Fruit fly (Drosophila melanogaster): ENCODE data around the gene CG34138.
A peak's percentile ranks its signal among the peaks of the same experiment; 100 is the strongest.

The CG34138 gene

dm6 chr3R:19671223-19671991, 36.7 kb downstream of the CG34138 start, which contains the start of gene Naam:
Gene Naam (plus strand): TSS chr3R:19671450.
- TF ChIP-seq CG14655 (GFP tag; optimal IDR thresholded peaks at IDR 0.05) (peak; percentile 62), CG9948 (tag; optimal IDR thresholded peaks at IDR 0.05) (peak; percentile 57), CG17806 (tag; optimal IDR thresholded peaks at IDR 0.05) (peak; percentile 62), CG34367 (tag; optimal IDR thresholded peaks at IDR 0.05) (peak; percentile 29), rn (GFP tag; IDR thresholded peaks at IDR 0.05) (peak; percentile 41; the same call in 1 of the 2 replicates), CG13204 (GFP tag; optimal IDR thresholded peaks at IDR 0.05) (no peak), CG15710 (tag; optimal IDR thresholded peaks at IDR 0.05) (no peak), Pif1B (GFP tag; optimal IDR thresholded peaks at IDR 0.05) (peak; percentile 74), CG8159 (tag; optimal IDR thresholded peaks at IDR 0.05) (peak; percentile 60), Ets98B (GFP tag; IDR thresholded peaks at IDR 0.05) (peak; percentile 90), Pif1A (GFP tag; optimal IDR thresholded peaks at IDR 0.05) (peak; percentile 73), gl (tag; optimal IDR thresholded peaks at IDR 0.05) (peak; percentile 19), Snoo (tag; optimal IDR thresholded peaks at IDR 0.05) (peak; percentile 68), D1 (tag; optimal IDR thresholded peaks at IDR 0.05) (no peak), CG8301 (tag; optimal IDR thresholded peaks at IDR 0.05) (peak; percentile 68), EcR (GFP tag; optimal IDR thresholded peaks at IDR 0.05) (no peak), CG32121 (GFP tag; IDR thresholded peaks at IDR 0.05) (peak; percentile 78), CG4496 (GFP tag; IDR thresholded peaks at IDR 0.05) (peak; percentile 90), CG12605 (GFP tag; IDR thresholded peaks at IDR 0.05) (peak; percentile 51), fd96Ca (GFP tag; IDR thresholded peaks at IDR 0.05) (peak; percentile 83), CG10348 (GFP tag; IDR thresholded peaks at IDR 0.05) (no peak)

- TF ChIP-seq CG10348 (GFP tag; IDR thresholded peaks at IDR 0.05): no peak
- TF ChIP-seq CG17806 (tag; optimal IDR thresholded peaks at IDR 0.05): no peak
- no peak for TF ChIP-seq D1 (tag; optimal IDR thresholded peaks at IDR 0.05)
- no peak for TF ChIP-seq fd96Ca (GFP tag; IDR thresholded peaks at IDR 0.05)
- TF ChIP-seq EcR (GFP tag; optimal IDR thresholded peaks at IDR 0.05): no peak
- no peak for TF ChIP-seq CG15710 (tag; optimal IDR thresholded peaks at IDR 0.05)
- TF ChIP-seq CG8159 (tag; optimal IDR thresholded peaks at IDR 0.05): no peak
- no peak for TF ChIP-seq rn (GFP tag; IDR thresholded peaks at IDR 0.05)
- no peak for TF ChIP-seq Ets98B (GFP tag; IDR thresholded peaks at IDR 0.05)
- TF ChIP-seq CG13204 (GFP tag; optimal IDR thresholded peaks at IDR 0.05): no peak
- no peak for TF ChIP-seq CG9948 (tag; optimal IDR thresholded peaks at IDR 0.05)
- TF ChIP-seq CG34367 (tag; optimal IDR thresholded peaks at IDR 0.05): no peak
- TF ChIP-seq Pif1B (GFP tag; optimal IDR thresholded peaks at IDR 0.05): no peak
- TF ChIP-seq CG8301 (tag; optimal IDR thresholded peaks at IDR 0.05): no peak
- no peak for TF ChIP-seq CG14655 (GFP tag; optimal IDR thresholded peaks at IDR 0.05)
- no peak for TF ChIP-seq CG32121 (GFP tag; IDR thresholded peaks at IDR 0.05)
- TF ChIP-seq CG4496 (GFP tag; IDR thresholded peaks at IDR 0.05): no peak
- TF ChIP-seq Snoo (tag; optimal IDR thresholded peaks at IDR 0.05): no peak
Measured at dm6 chr3R:19672136-19672535, 37.4 kb downstream of the CG34138 start.

- no peak for TF ChIP-seq fd96Ca (GFP tag; IDR thresholded peaks at IDR 0.05)
- peak; percentile 24 for TF ChIP-seq Pif1A (GFP tag; optimal IDR thresholded peaks at IDR 0.05)
- peak; percentile 20 for TF ChIP-seq CG15710 (tag; optimal IDR thresholded peaks at IDR 0.05)
- no peak for TF ChIP-seq CG12605 (GFP tag; IDR thresholded peaks at IDR 0.05)
- peak; percentile 29 for TF ChIP-seq CG8159 (tag; optimal IDR thresholded peaks at IDR 0.05)
- no peak for TF ChIP-seq CG9948 (tag; optimal IDR thresholded peaks at IDR 0.05)
Measured at dm6 chr3R:19672905-19673304, 38.2 kb downstream of the CG34138 start.

- TF ChIP-seq Pif1B (GFP tag; optimal IDR thresholded peaks at IDR 0.05) (no peak), Snoo (tag; optimal IDR thresholded peaks at IDR 0.05) (no peak), CG8301 (tag; optimal IDR thresholded peaks at IDR 0.05) (no peak), CG9948 (tag; optimal IDR thresholded peaks at IDR 0.05) (no peak), CG13204 (GFP tag; optimal IDR thresholded peaks at IDR 0.05) (no peak), CG4496 (GFP tag; IDR thresholded peaks at IDR 0.05) (no peak), fd96Ca (GFP tag; IDR thresholded peaks at IDR 0.05) (no peak), CG12605 (GFP tag; IDR thresholded peaks at IDR 0.05) (no peak), CG14655 (GFP tag; optimal IDR thresholded peaks at IDR 0.05) (no peak), EcR (GFP tag; optimal IDR thresholded peaks at IDR 0.05) (no peak)
Measured at dm6 chr3R:19679832-19680231, 45.1 kb downstream of the CG34138 start.

dm6 chr3R:19682424-19682823, 47.7 kb downstream of the CG34138 start:
- TF ChIP-seq CG14655 (GFP tag; optimal IDR thresholded peaks at IDR 0.05) (no peak), CG9948 (tag; optimal IDR thresholded peaks at IDR 0.05) (no peak), CG4496 (GFP tag; IDR thresholded peaks at IDR 0.05) (no peak), CG8159 (tag; optimal IDR thresholded peaks at IDR 0.05) (no peak), CG12605 (GFP tag; IDR thresholded peaks at IDR 0.05) (no peak), Pif1B (GFP tag; optimal IDR thresholded peaks at IDR 0.05) (no peak)
